Fruit fly (Drosophila melanogaster) Kc167 (cell line): Measurements from ENCODE around the gene Pmvk.

Experiments
- Myc ChIP-seq: fragments of >200 bp; optimal IDR thresholded peaks from 2 replicates; lab custom pipeline; 2017; ENCODE audit warnings: missing external identifiers
- Sin3A ChIP-seq: fragments of >200 bp; optimal IDR thresholded peaks from 2 replicates; lab custom pipeline; 2018; ENCODE audit warnings: missing external identifiers
- h ChIP-seq: fragments of >200 bp; optimal IDR thresholded peaks from 3 replicates; lab custom pipeline; 2018; ENCODE audit warnings: missing external identifiers
- insv ChIP-seq: fragments of >200 bp; optimal IDR thresholded peaks from 3 replicates; lab custom pipeline; 2018; ENCODE audit warnings: missing external identifiers
- psq ChIP-seq: fragments of >200 bp; optimal IDR thresholded peaks from 2 replicates; lab custom pipeline; 2017; ENCODE audit warnings: missing external identifiers
- ttk ChIP-seq: sonication (Bioruptor generic); optimal IDR thresholded peaks from 2 replicates; lab custom pipeline; 2017; ENCODE audit warnings: missing external identifiers

Pmvk gene

DNA sequence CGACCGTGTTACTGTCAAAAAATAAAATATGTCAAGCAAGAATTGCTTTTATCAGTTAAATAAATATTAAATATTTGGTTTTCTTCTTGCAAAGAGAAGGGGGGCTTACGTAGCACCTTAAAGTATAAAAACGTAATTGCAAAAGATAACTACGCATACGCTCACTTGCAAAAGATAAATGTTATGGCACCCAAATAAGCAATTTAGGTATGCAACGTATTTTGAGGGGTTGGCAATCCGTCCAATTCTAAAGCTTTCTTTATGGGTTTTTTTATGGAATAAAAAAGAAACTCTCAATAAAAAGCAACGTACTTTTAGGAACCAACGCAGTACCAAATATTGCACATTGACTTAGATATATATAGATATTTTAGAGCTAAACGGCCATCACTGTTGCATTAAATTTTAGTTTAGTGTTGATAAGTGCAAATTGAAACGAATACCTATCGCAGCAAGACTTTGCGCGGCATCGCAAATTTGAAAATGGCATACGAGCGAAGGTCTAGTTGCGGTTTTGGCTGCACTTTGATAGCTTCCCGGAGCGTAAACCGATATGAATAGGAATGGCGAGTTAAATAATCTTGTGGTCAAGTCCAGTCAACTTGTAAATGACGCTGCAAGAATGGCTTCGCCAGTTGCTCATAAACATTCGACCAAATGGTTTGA, 14.8 kb downstream of the Pmvk start, which contains the start of gene CG13077:
CG13077 (plus strand) TSS at position 631 of the 666 bp plus-strand sequence.
- TF ChIP-seq h (lab: Kevin White, UChicago) (no peak), Myc (lab: Kevin White, UChicago) (no peak), insv (lab: Kevin White, UChicago) (no peak), Sin3A (lab: Kevin White, UChicago) (no peak), ttk (lab: Kevin White, UChicago) (no peak)

DNA sequence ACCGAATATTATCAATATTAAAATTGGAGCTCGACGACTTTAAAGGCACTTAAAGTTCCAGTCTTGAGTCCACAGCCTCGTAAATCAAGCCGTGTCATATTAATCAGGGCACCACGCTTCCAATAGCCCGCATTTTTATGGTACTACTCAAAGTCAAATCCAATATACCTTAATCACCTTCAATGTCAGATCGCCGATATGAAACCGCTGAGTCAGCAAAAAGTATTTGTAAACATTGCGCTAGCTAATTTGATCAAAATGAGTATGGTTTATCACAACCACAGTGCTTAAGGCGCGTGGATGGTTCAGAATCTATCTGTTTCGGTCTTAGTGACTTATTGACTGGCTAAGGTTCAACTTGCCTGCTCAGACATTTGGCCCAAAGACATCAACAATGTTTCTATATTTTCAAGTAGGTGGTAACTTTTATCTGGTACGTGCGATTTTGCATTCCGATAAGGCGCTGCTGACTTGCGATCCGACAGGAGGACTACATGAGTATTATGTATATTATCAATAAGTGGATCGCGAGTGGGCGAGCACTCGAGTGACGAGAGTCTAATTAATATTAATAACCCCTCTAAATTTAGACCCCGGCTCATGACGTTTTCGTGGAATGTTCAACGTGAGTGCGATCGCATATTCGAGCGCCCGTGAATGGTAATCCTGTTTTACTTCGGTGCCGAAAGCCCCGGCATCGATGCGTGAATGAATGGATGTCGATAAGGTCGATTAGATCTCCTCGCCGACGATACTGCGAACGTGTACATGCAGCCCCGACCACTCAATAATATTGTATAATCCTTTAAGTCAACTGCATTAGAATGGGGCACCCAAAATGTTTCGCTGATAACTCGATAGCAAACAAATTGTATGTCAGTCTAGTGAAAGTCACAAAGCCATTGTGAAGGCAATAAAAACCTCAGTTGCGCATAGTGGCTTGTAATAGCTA, 16.8 kb downstream of the Pmvk start, which contains the start of gene CG13078:
CG13078 (plus strand) TSS at position 902 of the 952 bp plus-strand sequence.
- TF ChIP-seq Sin3A (lab: Kevin White, UChicago) (no peak), psq (lab: Kevin White, UChicago) (no peak), ttk (lab: Kevin White, UChicago) (no peak)

DNA sequence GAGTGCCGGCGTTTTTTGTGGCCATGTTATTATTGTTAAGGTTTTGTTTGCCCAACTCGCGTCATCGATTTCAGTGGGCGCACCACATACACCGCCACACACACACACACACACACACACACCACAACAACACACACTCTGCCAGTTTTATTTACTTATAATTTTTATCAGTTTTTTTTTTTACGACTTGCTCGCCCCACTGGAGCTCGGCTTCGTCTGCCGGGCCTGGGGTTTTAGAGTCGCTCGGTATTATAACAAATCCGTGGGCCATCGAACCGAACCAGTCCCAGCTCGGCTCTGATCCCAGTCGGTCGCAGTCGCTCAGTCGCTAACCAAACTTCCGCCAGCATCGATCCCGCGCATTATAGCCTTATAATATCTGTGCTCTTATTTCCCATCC, 30.7 kb downstream of the Pmvk start:
- TF ChIP-seq insv (lab: Kevin White, UChicago) (no peak), Sin3A (lab: Kevin White, UChicago) (no peak), h (lab: Kevin White, UChicago) (no peak), psq (lab: Kevin White, UChicago) (no peak), ttk (lab: Kevin White, UChicago) (no peak), Myc (lab: Kevin White, UChicago) (no peak)

DNA sequence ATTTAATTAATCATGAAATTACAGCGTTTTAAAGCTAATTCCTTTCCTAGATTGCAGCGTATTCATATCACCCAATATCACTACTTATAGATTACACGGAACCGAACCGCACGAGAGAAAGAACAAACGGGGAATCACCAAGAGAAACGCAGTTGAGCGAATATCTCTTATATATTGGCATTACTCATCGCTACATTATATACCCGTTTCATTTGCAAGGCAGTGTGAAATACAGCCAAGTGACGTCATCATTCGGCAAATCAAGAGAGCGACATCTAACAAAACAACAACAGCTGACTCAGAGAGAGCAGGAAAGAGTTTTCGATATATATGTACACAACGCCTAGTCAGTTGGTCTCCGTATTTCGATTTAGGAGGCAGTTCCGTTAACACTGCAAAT, 32.0 kb downstream of the Pmvk start, which contains the start of gene Tep4:
Tep4 (plus strand) TSS at position 350 of the 400 bp plus-strand sequence.
- no peak for TF ChIP-seq insv (lab: Kevin White, UChicago)
- no peak for TF ChIP-seq Myc (lab: Kevin White, UChicago)
- no peak for TF ChIP-seq ttk (lab: Kevin White, UChicago)
- no peak for TF ChIP-seq h (lab: Kevin White, UChicago)
- TF ChIP-seq Sin3A (lab: Kevin White, UChicago), result no peak

DNA sequence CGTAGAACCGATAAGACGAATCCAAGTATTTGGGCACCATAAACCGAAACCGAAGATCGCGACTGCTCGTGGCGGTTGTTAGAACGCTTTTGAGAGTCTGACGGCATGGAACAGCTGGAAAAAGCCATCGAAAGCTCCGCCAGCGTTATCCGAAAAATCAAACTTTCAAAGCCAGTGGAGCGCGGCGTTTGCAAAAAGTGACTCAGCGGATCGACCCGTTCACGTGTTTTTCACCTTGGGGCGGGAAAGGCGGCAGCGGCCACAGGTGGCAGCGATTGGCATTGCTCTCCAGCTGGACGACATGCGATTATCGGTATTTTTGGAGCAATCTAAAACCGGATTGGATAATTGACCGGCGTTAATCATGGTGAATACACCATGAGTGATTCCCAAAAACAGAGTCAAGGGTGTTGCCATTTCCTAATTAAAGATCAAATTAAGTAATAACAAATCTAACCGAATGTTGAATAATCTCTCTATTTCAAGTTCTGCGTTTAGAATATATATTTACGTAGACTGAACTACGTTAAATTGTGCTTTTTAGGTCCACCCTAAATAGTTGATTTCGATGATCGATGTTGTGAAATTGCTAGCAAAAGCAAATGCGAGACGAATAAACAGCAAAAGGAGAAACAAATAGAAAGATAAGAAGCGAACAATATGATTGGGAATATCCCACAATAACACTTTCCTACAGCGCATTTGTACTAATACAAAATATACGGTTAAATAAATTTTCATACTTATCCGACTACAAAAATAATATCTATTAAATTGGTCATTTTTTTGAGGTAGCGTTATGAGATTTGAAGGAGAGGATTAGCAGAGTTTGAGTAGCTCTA, 33.1 kb downstream of the Pmvk start, which contains the start of gene CG10337:
CG10337 (minus strand) TSS at position 91 of the 842 bp plus-strand sequence.
- TF ChIP-seq insv (lab: Kevin White, UChicago) (no peak), ttk (lab: Kevin White, UChicago) (no peak), h (lab: Kevin White, UChicago) (no peak), psq (lab: Kevin White, UChicago) (no peak), Sin3A (lab: Kevin White, UChicago) (no peak), Myc (lab: Kevin White, UChicago) (no peak)

DNA sequence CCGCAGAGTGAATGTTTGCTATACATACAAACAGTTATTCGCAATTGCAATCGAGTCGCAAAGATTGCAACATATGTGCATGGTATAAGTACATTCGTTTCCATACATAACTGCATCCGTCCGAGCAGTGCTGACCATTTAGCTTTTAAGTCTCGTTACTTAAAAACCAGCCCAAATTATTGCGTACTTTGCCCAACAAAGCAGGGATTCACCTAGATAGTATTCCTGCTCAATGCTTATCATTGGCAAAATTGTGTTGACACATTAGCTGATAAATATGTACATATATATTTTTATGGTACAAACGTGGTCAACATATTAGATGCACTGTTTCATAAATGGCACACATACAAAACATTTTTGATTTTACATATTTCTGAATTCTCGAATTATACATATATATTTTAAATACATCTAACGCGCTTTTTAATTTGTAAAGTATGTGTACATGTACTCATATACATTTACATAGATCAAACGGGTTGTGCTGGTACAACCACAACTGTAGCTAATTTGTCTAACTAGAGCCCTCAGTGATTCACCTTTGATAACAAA, 37.1 kb downstream of the Pmvk start:
- TF ChIP-seq insv (lab: Kevin White, UChicago) (no peak), ttk (lab: Kevin White, UChicago) (no peak), Myc (lab: Kevin White, UChicago) (no peak), Sin3A (lab: Kevin White, UChicago) (no peak), psq (lab: Kevin White, UChicago) (no peak), h (lab: Kevin White, UChicago) (no peak)

DNA sequence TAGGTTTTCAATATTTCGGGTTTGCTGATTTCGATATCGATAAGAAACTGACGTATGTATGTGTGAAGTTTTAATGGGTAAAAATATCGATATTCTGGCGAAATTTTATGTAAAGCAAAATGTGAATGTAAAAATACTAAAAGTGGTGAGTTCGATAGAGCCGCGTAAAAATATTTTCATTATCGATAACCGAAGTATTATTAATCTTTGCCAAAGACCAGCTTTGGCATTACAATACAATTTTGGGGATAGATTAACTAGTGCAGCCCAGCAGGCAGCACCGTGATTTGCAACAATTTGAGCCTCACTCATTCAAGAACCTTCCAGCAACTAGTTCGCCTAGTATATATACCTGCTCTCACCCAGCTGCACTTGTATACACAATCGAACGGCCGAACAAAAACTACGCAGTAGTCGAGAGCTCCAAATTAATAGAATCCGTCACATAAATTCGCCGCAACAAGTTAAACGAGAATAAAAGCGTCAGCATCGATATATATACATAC, 37.8 kb downstream of the Pmvk start:
- TF ChIP-seq ttk (lab: Kevin White, UChicago), result no peak
- TF ChIP-seq h (lab: Kevin White, UChicago), result no peak

DNA sequence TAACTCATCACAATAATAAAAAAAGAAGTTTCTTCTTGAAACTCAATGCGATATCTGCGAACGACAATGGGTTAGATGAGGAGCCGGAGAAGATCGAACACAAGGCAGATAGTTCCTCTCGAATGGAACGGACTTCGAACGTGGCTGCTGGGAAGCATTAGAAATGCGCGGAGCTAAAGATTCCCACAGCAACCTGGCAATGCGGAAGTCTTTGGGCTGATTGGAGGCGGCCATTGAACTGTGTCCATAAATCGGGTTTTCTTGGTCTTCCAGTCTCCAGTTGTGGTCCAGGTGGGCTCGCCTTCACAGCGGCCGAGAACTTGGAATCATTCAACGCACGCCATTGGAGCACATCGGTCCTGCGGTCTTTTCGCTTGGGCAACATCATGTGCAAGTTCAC, 39.8 kb downstream of the Pmvk start, which contains the start of gene CG13081:
CG13081 (plus strand) TSS at position 301 of the 400 bp plus-strand sequence.
- TF ChIP-seq Sin3A (lab: Kevin White, UChicago), result no peak
- no peak for TF ChIP-seq ttk (lab: Kevin White, UChicago)
- no peak for TF ChIP-seq Myc (lab: Kevin White, UChicago)
- no peak for TF ChIP-seq insv (lab: Kevin White, UChicago)
- TF ChIP-seq psq (lab: Kevin White, UChicago), result no peak
- TF ChIP-seq h (lab: Kevin White, UChicago), result no peak

DNA sequence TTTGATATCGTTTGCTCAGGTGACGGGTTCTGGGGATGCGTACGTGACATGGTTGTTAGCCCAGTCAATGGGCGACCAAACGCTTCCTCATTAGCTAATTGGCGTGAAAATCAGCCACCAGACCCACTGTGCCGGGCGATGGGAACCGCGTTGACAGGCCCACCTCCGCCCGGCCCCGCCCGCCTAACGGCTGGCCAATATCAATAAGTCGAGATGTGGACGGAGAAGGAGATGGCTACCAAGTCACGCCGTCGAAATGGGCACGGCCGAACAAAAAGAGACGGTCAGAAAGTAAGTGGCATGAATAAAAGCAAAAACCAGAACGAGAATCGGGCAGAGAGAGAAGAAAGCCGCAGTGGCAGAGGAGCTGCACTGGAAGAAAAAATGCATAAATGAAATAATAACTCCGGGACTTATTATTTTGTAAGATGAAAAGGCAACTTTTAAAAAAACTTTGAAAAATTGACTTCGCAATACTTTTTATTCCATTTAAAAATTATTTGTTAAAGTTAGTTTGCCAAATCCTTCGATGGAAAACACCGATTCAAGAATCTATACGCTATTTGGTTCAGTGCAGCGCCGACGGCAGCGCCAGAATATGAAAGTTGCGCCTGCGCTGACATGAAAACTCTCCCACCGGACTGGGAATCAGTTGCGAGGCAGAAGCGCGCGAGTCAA, 42.2 kb downstream of the Pmvk start, which contains the start of gene CG13082:
CG13082 (plus strand) TSS at position 647 of the 678 bp plus-strand sequence.
- TF ChIP-seq Sin3A (lab: Kevin White, UChicago), result no peak
- TF ChIP-seq ttk (lab: Kevin White, UChicago), result no peak
- TF ChIP-seq h (lab: Kevin White, UChicago), result no peak
- no peak for TF ChIP-seq insv (lab: Kevin White, UChicago)

DNA sequence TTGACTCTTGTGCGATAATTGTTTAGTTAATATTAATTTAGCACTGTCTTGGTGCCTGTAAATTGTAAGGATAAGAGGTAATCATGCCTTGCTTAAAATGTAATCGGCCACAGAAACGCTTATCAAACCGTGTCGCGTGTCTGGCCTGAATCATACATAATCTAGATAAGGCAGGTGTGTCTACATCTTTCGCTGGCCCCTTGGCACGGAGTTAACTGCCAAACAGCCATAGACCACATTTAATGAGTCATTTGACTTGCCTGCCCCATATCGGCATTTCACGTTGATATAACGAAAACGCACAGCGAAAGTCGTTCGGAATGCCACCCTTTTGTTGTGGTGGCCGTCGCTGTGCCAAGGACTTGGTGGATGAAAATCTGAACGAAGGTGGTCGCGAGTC, 44.9 kb downstream of the Pmvk start, which contains the start of gene CG31697:
CG31697 (plus strand) TSS at position 215 of the 400 bp plus-strand sequence.
- TF ChIP-seq ttk (lab: Kevin White, UChicago) (no peak), Myc (lab: Kevin White, UChicago) (no peak), psq (lab: Kevin White, UChicago) (no peak), h (lab: Kevin White, UChicago) (no peak), insv (lab: Kevin White, UChicago) (no peak), Sin3A (lab: Kevin White, UChicago) (no peak)
